Fruit fly (Drosophila melanogaster): Measurements from ENCODE around the gene chm.

Gene chm

DNA sequence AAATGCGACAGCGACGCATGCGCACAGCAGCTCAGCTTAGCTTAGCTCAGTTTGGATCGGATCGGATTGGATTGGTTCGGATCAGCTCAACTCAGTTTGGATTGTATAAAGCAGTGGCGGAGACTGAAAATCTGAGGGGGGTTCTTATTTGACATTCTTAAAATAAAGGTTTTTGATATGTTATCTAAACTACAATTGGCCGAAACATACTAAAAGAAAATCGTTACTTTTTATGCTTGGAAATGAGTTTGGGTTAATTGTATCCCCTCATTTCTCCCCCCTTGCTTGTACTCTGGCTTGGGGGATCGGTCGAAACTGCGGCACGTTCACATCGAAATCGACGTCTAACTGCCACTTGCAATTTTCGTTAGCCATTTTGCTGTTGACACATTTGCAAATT, 36.1 kb upstream of the chm start (continued):
- TF ChIP-seq net (GFP tag; optimal IDR thresholded peaks at IDR 0.05) = peak; percentile 67
- no peak for TF ChIP-seq CG9139 (GFP tag; optimal IDR thresholded peaks at IDR 0.05)
- TF ChIP-seq CG8119 (GFP tag; IDR thresholded peaks at IDR 0.05) = peak; percentile 86
- no peak for TF ChIP-seq CG16779 (tag; optimal IDR thresholded peaks at IDR 0.05)
- TF ChIP-seq Gug (GFP tag; IDR thresholded peaks at IDR 0.05) = peak; percentile 83
- peak; percentile 45 for TF ChIP-seq CG34406 (GFP tag; optimal IDR thresholded peaks at IDR 0.05)
- peak; percentile 19 for TF ChIP-seq CG7368 (GFP tag; optimal IDR thresholded peaks at IDR 0.05)
- TF ChIP-seq Eip75B (GFP tag; optimal IDR thresholded peaks at IDR 0.05) = no peak
- TF ChIP-seq CG10669 (GFP tag; optimal IDR thresholded peaks at IDR 0.05) = no peak
- TF ChIP-seq CG4318 (GFP tag; optimal IDR thresholded peaks at IDR 0.05) = peak; percentile 47
- peak; percentile 84 for TF ChIP-seq Hr4 (GFP tag; optimal IDR thresholded peaks at IDR 0.05)
- TF ChIP-seq Hr39 (GFP tag; optimal IDR thresholded peaks at IDR 0.05) = peak; percentile 81
- TF ChIP-seq Met (GFP tag; optimal IDR thresholded peaks at IDR 0.05) = peak; percentile 73
- TF ChIP-seq CG15336 (GFP tag; IDR thresholded peaks at IDR 0.05) = peak; percentile 90

dm6 chr2L:7377402-7377801, 34.8 kb upstream of the chm start, which contains the start of gene ninaC:
Gene ninaC (plus strand): TSS chr2L:7377702.
- TF ChIP-seq Eip78C (GFP tag) (no peak), CG8319 (GFP tag; optimal IDR thresholded peaks at IDR 0.05) (no peak)

DNA sequence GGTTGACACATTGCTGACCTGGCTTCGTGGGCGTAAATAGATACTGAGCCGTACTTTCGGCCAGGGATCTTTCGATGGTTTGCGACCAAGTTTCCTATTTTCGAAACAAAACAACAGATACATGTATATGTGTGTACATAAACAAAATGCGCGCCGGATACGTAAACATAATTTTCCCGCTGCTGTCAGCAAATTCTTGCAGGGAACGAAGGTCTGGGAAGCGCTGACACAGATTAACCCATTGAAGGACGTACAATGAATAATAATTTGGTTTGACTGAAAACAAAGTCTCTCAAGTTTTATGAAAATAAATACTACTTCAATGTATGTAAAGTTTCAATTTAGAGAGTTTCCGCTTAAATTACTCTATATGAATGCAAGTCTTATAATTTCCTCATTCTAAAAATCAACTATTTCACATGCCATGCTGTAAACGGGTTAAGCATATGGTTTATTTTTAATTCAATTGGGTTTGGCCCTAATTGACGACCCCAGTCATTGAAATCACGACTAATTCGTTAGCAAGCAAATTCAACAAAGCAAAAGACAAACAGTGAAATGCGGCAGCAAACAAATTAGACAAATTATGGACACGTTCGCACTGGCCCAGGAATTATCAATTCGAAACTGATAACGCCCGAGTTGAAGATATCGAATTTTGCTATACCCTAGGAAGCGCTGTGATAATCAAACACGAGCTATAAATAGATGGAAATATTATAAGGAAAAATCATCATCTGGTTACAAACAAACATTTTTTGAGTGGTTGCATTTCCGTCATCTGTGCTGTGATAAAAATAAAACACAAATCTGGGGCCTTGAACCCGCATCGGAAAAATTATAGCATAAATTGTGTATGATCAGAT, 25.4 kb upstream of the chm start:
- TF ChIP-seq fkh (GFP tag; optimal IDR thresholded peaks at IDR 0.05) = peak; percentile 62
- TF ChIP-seq CG3032 (tag; optimal IDR thresholded peaks at IDR 0.05) = no peak

DNA sequence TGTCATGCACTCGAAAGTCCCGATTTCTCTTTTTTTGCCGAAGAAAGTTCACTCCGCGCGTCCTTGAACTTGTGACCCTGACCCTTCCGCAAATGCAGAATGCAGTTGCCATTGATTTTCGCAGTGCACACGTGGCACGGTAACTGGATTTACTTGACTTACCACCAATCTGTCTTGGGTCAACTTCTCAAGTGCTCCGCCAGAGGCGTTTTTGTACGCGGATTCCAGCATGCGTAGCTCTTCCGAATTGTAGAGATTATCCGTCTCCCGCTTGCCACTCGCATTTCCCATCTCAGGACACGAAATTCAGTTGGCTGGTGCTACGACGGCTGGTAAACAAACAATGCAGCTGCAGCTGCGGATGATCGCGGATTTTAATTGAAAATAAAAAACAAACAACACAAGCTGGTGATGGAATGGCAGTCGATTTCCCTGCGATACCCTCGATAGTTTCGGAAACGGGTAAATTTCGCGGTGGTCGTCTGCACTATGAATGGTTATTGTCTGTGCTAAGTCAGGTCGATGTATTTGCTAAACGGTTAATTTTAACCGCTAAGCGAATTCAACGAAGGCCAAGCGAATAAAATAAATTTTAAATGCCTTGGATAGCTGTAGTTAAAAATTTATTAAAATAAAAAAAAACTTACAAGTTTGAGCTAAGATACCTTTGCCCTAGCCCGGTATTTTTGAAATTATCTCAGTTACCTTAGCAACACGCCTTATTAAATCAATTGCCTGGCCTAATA, 24.2 kb upstream of the chm start, which contains the start of the genes CG5149 and gudu:
CG5149 (minus strand) TSS at position 441 of the 746 bp plus-strand sequence.
gudu (plus strand) TSS at position 696 of the 746 bp plus-strand sequence.
- TF ChIP-seq CG10631 (GFP tag; optimal IDR thresholded peaks at IDR 0.05) (no peak), CG6276 (GFP tag; optimal IDR thresholded peaks at IDR 0.05) (no peak), CG8319 (GFP tag; optimal IDR thresholded peaks at IDR 0.05) (no peak), fkh (GFP tag; optimal IDR thresholded peaks at IDR 0.05) (peak; percentile 88), pdm3 (GFP tag; optimal IDR thresholded peaks at IDR 0.05) (no peak), CG1621 (tag; optimal IDR thresholded peaks at IDR 0.05) (no peak), CG34406 (GFP tag; optimal IDR thresholded peaks at IDR 0.05) (no peak), net (GFP tag; optimal IDR thresholded peaks at IDR 0.05) (no peak), CG6854 (GFP tag; optimal IDR thresholded peaks at IDR 0.05) (no peak), Met (GFP tag; optimal IDR thresholded peaks at IDR 0.05) (no peak), acj6 (GFP tag; optimal IDR thresholded peaks at IDR 0.05) (no peak), CG32006 (GFP tag; optimal IDR thresholded peaks at IDR 0.05) (no peak), CG8632 (GFP tag; optimal IDR thresholded peaks at IDR 0.05) (no peak), CG6792 (GFP tag; optimal IDR thresholded peaks at IDR 0.05) (no peak), CG11762 (GFP tag; optimal IDR thresholded peaks at IDR 0.05; ENCODE audit: insufficient read depth) (no peak), Blimp-1 (GFP tag; optimal IDR thresholded peaks at IDR 0.05) (no peak), CG9139 (GFP tag; optimal IDR thresholded peaks at IDR 0.05) (no peak), CG4318 (GFP tag; optimal IDR thresholded peaks at IDR 0.05) (no peak), CG6163 (GFP tag; IDR thresholded peaks at IDR 0.05) (peak; percentile 65), Eip75B (GFP tag; optimal IDR thresholded peaks at IDR 0.05) (no peak), eg (GFP tag; IDR thresholded peaks at IDR 0.05) (no peak), Hr39 (GFP tag; optimal IDR thresholded peaks at IDR 0.05) (no peak), lz (GFP tag; optimal IDR thresholded peaks at IDR 0.05) (peak; percentile 4), fd59A (GFP tag; optimal IDR thresholded peaks at IDR 0.05) (no peak), vri (GFP tag; optimal IDR thresholded peaks at IDR 0.05) (no peak), CG15336 (GFP tag; IDR thresholded peaks at IDR 0.05) (0 out of 2 replicates have a peak, but pooled peaks have one; percentile 7), CG7368 (GFP tag; optimal IDR thresholded peaks at IDR 0.05) (no peak), svp (GFP tag) (peak; percentile 75), CG16779 (tag; optimal IDR thresholded peaks at IDR 0.05) (no peak), esn (GFP tag; optimal IDR thresholded peaks at IDR 0.05) (no peak), topi (GFP tag; optimal IDR thresholded peaks at IDR 0.05) (peak; percentile 14), CG11902 (GFP tag; optimal IDR thresholded peaks at IDR 0.05) (no peak), fd85E (GFP tag; optimal IDR thresholded peaks at IDR 0.05) (no peak), CG3919 (GFP tag; optimal IDR thresholded peaks at IDR 0.05) (no peak), OdsH (GFP tag; optimal IDR thresholded peaks at IDR 0.05) (no peak), Ets96B (tag; optimal IDR thresholded peaks at IDR 0.05) (no peak)
